Worm (Caenorhabditis elegans) whole organism, late embryonic: ENCODE results near the gene clec-5.

Source experiments
- C38D4.7 ChIP-seq: fragments of 200-800 bp; sonication (Bioruptor generic); optimal IDR thresholded peaks from 2 replicates; lab custom pipeline; 2018; ENCODE audit warnings: mild to moderate bottlenecking, missing genetic modification characterization, moderate library complexity, missing compliant biosample characterization
- F13H6.1 ChIP-seq: sonication (generic microtip); optimal IDR thresholded peaks from 2 replicates; lab custom pipeline; 2016; ENCODE audit warnings: missing genetic modification characterization, missing compliant biosample characterization
- K02D7.2 ChIP-seq: sonication (generic microtip); optimal IDR thresholded peaks from 2 replicates; lab custom pipeline; 2017; ENCODE audit warnings: mild to moderate bottlenecking, missing genetic modification characterization, missing compliant biosample characterization
- T23F11.4 ChIP-seq: fragments of 200-800 bp; sonication (Bioruptor generic); optimal IDR thresholded peaks from 2 replicates; lab custom pipeline; 2018; ENCODE audit warnings: mild to moderate bottlenecking, missing genetic modification characterization, missing compliant biosample characterization
- Y22D7AL.16 ChIP-seq: sonication (generic microtip); optimal IDR thresholded peaks from 2 replicates; lab custom pipeline; 2016; ENCODE audit warnings: missing genetic modification characterization, missing compliant biosample characterization
- ahr-1 ChIP-seq: sonication (generic microtip); optimal IDR thresholded peaks from 2 replicates; lab custom pipeline; 2016; ENCODE audit warnings: missing genetic modification characterization, missing compliant biosample characterization
- ama-1 ChIP-seq: fragments of 150-350 bp; optimal IDR thresholded peaks from 2 replicates; lab custom pipeline; 2014
- ceh-14 ChIP-seq: sonication (generic microtip); optimal IDR thresholded peaks from 2 replicates; lab custom pipeline; 2016; ENCODE audit warnings: missing genotype, missing genetic modification characterization, missing compliant biosample characterization
- ceh-19 ChIP-seq: fragments of 200-800 bp; sonication (Bioruptor generic); optimal IDR thresholded peaks from 2 replicates; lab custom pipeline; 2018; ENCODE audit warnings: mild to moderate bottlenecking, missing genetic modification characterization, missing compliant biosample characterization
- ceh-2 ChIP-seq: sonication (generic microtip); optimal IDR thresholded peaks from 2 replicates; lab custom pipeline; 2016; ENCODE audit warnings: missing genotype, missing genetic modification characterization, missing compliant biosample characterization
- ceh-22 ChIP-seq: sonication (generic microtip); optimal IDR thresholded peaks from 2 replicates; lab custom pipeline; 2017; ENCODE audit warnings: missing biosample characterization, missing genetic modification characterization
- ceh-24 ChIP-seq: sonication (generic microtip); optimal IDR thresholded peaks from 2 replicates; lab custom pipeline; 2016; ENCODE audit warnings: mild to moderate bottlenecking, missing genetic modification characterization, missing compliant biosample characterization
- ceh-31 ChIP-seq: sonication (generic microtip); optimal IDR thresholded peaks from 2 replicates; lab custom pipeline; 2016; ENCODE audit warnings: missing genetic modification characterization, missing compliant biosample characterization
- ceh-6 ChIP-seq: fragments of 200-800 bp; sonication (Bioruptor generic); optimal IDR thresholded peaks from 2 replicates; lab custom pipeline; 2018; ENCODE audit warnings: mild to moderate bottlenecking, missing genetic modification characterization, missing compliant biosample characterization
- elt-2 ChIP-seq: sonication (generic microtip); optimal IDR thresholded peaks from 2 replicates; lab custom pipeline; 2016; ENCODE audit warnings: missing genetic modification reagents, missing genetic modification characterization, missing compliant biosample characterization
- ets-4 ChIP-seq: sonication (generic microtip); optimal IDR thresholded peaks from 2 replicates; lab custom pipeline; 2016; ENCODE audit warnings: missing genetic modification characterization, missing compliant biosample characterization
- eyg-1 ChIP-seq: sonication (generic microtip); optimal IDR thresholded peaks from 2 replicates; lab custom pipeline; 2016; ENCODE audit warnings: missing genotype, missing genetic modification characterization, missing compliant biosample characterization
- fax-1 ChIP-seq: sonication (generic microtip); optimal IDR thresholded peaks from 2 replicates; lab custom pipeline; 2016; ENCODE audit warnings: missing genotype, missing genetic modification characterization, missing compliant biosample characterization
- fkh-10 ChIP-seq: fragments of 150-350 bp; optimal IDR thresholded peaks from 2 replicates; lab custom pipeline; 2014; ENCODE audit warnings: missing biosample characterization, missing genetic modification reagents, missing genetic modification characterization
- fkh-6 ChIP-seq: sonication (generic microtip); optimal IDR thresholded peaks from 2 replicates; lab custom pipeline; 2016; ENCODE audit warnings: missing genetic modification characterization, missing compliant biosample characterization
- gmeb-2 ChIP-seq: sonication (generic microtip); optimal IDR thresholded peaks from 2 replicates; lab custom pipeline; 2016; ENCODE audit warnings: missing genetic modification characterization, inconsistent platforms, missing compliant biosample characterization
- hlh-13 ChIP-seq: fragments of 200-800 bp; sonication (Bioruptor generic); optimal IDR thresholded peaks from 2 replicates; lab custom pipeline; 2018; ENCODE audit warnings: mild to moderate bottlenecking, missing genetic modification characterization, missing compliant biosample characterization
- hlh-15 ChIP-seq: sonication (generic microtip); optimal IDR thresholded peaks from 2 replicates; lab custom pipeline; 2016; ENCODE audit warnings: missing genetic modification characterization, missing compliant biosample characterization
- hlh-8 ChIP-seq: sonication (generic microtip); optimal IDR thresholded peaks from 2 replicates; lab custom pipeline; 2016; ENCODE audit warnings: missing genotype, missing genetic modification characterization, missing compliant biosample characterization
- lim-6 ChIP-seq: sonication (generic microtip); optimal IDR thresholded peaks from 2 replicates; lab custom pipeline; 2016; ENCODE audit warnings: missing genetic modification characterization, missing compliant biosample characterization
- madf-2 ChIP-seq: sonication (generic microtip); optimal IDR thresholded peaks from 2 replicates; lab custom pipeline; 2017; ENCODE audit warnings: missing genetic modification characterization, missing compliant biosample characterization
- mec-3 ChIP-seq: sonication (generic microtip); optimal IDR thresholded peaks from 2 replicates; lab custom pipeline; 2016; ENCODE audit warnings: borderline replicate concordance, missing genetic modification characterization, missing compliant biosample characterization
- nfya-1 ChIP-seq: sonication (generic microtip); optimal IDR thresholded peaks from 2 replicates; lab custom pipeline; 2017; ENCODE audit warnings: missing genetic modification characterization, mild to moderate bottlenecking, missing compliant biosample characterization, antibody characterized with exemption, moderate library complexity
- nhr-11 ChIP-seq: fragments of 150-350 bp; optimal IDR thresholded peaks from 2 replicates; lab custom pipeline; 2014; ENCODE audit warnings: missing biosample characterization, missing genetic modification characterization
- nhr-232 ChIP-seq: sonication (generic microtip); optimal IDR thresholded peaks from 2 replicates; lab custom pipeline; 2016; ENCODE audit warnings: missing genetic modification characterization, missing compliant biosample characterization
- pha-2 ChIP-seq: sonication (generic microtip); optimal IDR thresholded peaks from 2 replicates; lab custom pipeline; 2017; ENCODE audit warnings: mild to moderate bottlenecking, missing genetic modification characterization, missing compliant biosample characterization
- pha-4 ChIP-seq: fragments of 150-350 bp; optimal IDR thresholded peaks from 2 replicates; lab custom pipeline; 2018; ENCODE audit warnings: missing biosample characterization, missing genetic modification reagents, missing genetic modification characterization
- pqm-1 ChIP-seq: sonication (generic microtip); optimal IDR thresholded peaks from 2 replicates; lab custom pipeline; 2016; ENCODE audit warnings: missing genetic modification characterization, missing compliant biosample characterization
- ref-2 ChIP-seq: sonication (generic microtip); optimal IDR thresholded peaks from 2 replicates; lab custom pipeline; 2016; ENCODE audit warnings: missing genetic modification characterization, missing compliant biosample characterization
- rnt-1 ChIP-seq: sonication (generic microtip); optimal IDR thresholded peaks from 2 replicates; lab custom pipeline; 2016; ENCODE audit warnings: missing genetic modification characterization, missing compliant biosample characterization
- sdc-2 ChIP-seq: sonication (generic microtip); optimal IDR thresholded peaks from 2 replicates; lab custom pipeline; 2016; ENCODE audit warnings: missing genotype, missing genetic modification characterization, missing compliant biosample characterization
- sox-2 ChIP-seq: fragments of 200-800 bp; sonication (Bioruptor generic); IDR thresholded peaks from 2 replicates; pipeline ENCODE4 v1.3.6; 2022; ENCODE audit warnings: missing genetic modification reagents, missing genetic modification characterization, missing compliant biosample characterization
- syd-9 ChIP-seq: sonication (generic microtip); optimal IDR thresholded peaks from 2 replicates; lab custom pipeline; 2016; ENCODE audit warnings: mild to moderate bottlenecking, missing genetic modification characterization, moderate library complexity, missing compliant biosample characterization
- tbx-2 ChIP-seq: sonication (generic microtip); optimal IDR thresholded peaks from 2 replicates; lab custom pipeline; 2016; ENCODE audit warnings: missing genetic modification characterization, missing compliant biosample characterization
- tbx-7 ChIP-seq: sonication (generic microtip); optimal IDR thresholded peaks from 2 replicates; lab custom pipeline; 2016; ENCODE audit warnings: missing genotype, missing genetic modification characterization, missing compliant biosample characterization
- ttx-3 ChIP-seq: sonication (generic microtip); optimal IDR thresholded peaks from 2 replicates; lab custom pipeline; 2016; ENCODE audit warnings: missing genetic modification reagents, missing genetic modification characterization, missing compliant biosample characterization
- unc-3 ChIP-seq, 2 experiments: fragments of 200-800 bp in 1 of 2; sonication (Bioruptor generic) in 1 of 2; sonication (generic microtip) in 1 of 2; conservative IDR thresholded peaks in 1 of 2; optimal IDR thresholded peaks in 1 of 2; 2 replicates each; pipeline versions ENCODE4 v1.3.6 to Lab custom; 2016 to 2022; ENCODE audit warnings: missing compliant biosample characterization in 2 of 2, missing genetic modification characterization in 2 of 2, missing genetic modification reagents in 1 of 2
- unc-42 ChIP-seq: sonication (generic microtip); optimal IDR thresholded peaks from 2 replicates; lab custom pipeline; 2016; ENCODE audit warnings: missing genotype, missing genetic modification characterization, missing compliant biosample characterization
- unc-86 ChIP-seq: sonication (generic microtip); optimal IDR thresholded peaks from 2 replicates; lab custom pipeline; 2016; ENCODE audit warnings: missing genetic modification characterization, missing compliant biosample characterization
- zip-5 ChIP-seq: sonication (generic microtip); optimal IDR thresholded peaks from 2 replicates; lab custom pipeline; 2016; ENCODE audit warnings: missing genetic modification characterization, missing compliant biosample characterization

Gene clec-5

DNA sequence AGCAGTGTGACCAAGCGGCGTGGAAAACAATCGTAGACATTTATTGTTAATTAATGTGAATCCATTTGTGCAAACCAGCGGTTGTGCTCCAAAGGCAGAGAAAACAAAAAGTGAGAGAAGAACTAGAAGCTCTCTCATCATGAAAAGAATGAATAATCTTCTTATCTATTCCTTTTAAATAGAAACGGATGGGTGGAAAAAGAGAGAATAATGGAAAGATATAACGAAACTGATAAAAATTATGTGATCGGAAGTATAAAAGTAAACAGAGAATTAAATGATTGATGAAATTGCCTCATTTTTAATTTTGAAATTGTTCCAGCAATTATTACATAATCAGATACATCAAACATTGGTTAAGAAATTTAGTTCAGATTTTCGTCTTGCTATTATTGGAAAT, at the start of gene clec-5:
TSS of gene clec-5 (minus strand) at position 178 of the 400 bp plus-strand sequence.
- TF ChIP-seq pqm-1 (tag; lab: Kevin White, UChicago): no peak
- TF ChIP-seq tbx-2 (tag; lab: Kevin White, UChicago): no peak
- TF ChIP-seq lim-6: no peak
- no peak for TF ChIP-seq rnt-1 (tag; lab: Kevin White, UChicago)
- no peak for TF ChIP-seq tbx-7 (tag; lab: Kevin White, UChicago)
- TF ChIP-seq ref-2 (tag; lab: Kevin White, UChicago): no peak
- TF ChIP-seq ceh-24: no peak
- TF ChIP-seq Y22D7AL.16 (tag; lab: Kevin White, UChicago): no peak
- no peak for TF ChIP-seq fax-1
- no peak for TF ChIP-seq ceh-6 (GFP tag; lab: Kevin White, UChicago)
- no peak for TF ChIP-seq unc-3 (GFP tag; conservative IDR thresholded peaks at IDR 0.05; lab: Robert Waterston, UW)
- TF ChIP-seq unc-3 (tag; optimal IDR thresholded peaks at IDR 0.05; lab: Kevin White, UChicago): no peak
- no peak for TF ChIP-seq nhr-232 (tag; lab: Kevin White, UChicago)
- TF ChIP-seq ceh-19 (GFP tag; lab: Kevin White, UChicago): no peak
- TF ChIP-seq nhr-11 (tag; lab: Kevin White, UChicago): no peak
- TF ChIP-seq gmeb-2 (tag; lab: Kevin White, UChicago): no peak
- no peak for TF ChIP-seq hlh-13 (GFP tag; lab: Kevin White, UChicago)
- TF ChIP-seq eyg-1 (tag; lab: Kevin White, UChicago): no peak

DNA sequence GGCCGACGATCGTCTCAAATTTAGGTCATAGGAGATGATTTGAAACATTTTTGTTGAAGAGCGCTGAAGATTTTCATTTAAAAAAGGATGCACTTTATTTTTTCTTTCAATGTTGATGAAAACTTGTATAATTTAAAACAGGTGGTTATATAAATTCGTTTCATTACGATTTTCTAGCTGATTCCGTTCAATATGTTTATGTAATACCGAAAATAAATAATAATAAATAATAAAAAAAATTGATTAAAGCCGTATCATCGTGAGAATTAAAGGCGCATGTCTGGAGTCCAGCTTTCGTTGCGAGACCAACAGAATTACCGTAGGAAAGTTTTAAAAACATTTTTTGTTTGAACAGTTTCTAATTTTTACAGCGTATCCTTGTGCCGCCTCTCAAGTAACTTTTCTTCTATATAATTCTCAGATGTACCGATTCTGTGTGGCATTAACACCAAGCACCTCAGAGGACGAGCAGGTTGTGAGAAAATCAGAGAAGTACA, 48.8 kb upstream of the clec-5 start, which contains the start of the genes C26E6.12 and eri-9:
TSS of gene C26E6.12 (minus strand) at position 51 of the 497 bp plus-strand sequence.
TSS of gene eri-9 (plus strand) at position 248 of the 497 bp plus-strand sequence.
- TF ChIP-seq unc-42 (tag; lab: Kevin White, UChicago) (no peak), ttx-3 (no peak), pha-2 (no peak), syd-9 (tag; lab: Kevin White, UChicago) (no peak), nfya-1 (tag; lab: Kevin White, UChicago) (no peak), pha-4 (no peak), tbx-2 (tag; lab: Kevin White, UChicago) (no peak), sox-2 (GFP tag; lab: Robert Waterston, UW) (no peak), ceh-22 (tag; lab: Kevin White, UChicago) (no peak), ets-4 (tag; lab: Kevin White, UChicago) (no peak), ceh-24 (no peak), C38D4.7 (GFP tag; lab: Kevin White, UChicago) (no peak), ahr-1 (tag; lab: Kevin White, UChicago) (no peak), madf-2 (tag; lab: Kevin White, UChicago) (no peak), fkh-10 (GFP tag; lab: Kevin White, UChicago) (no peak), zip-5 (tag; lab: Kevin White, UChicago) (no peak), Y22D7AL.16 (tag; lab: Kevin White, UChicago) (no peak), hlh-15 (tag; lab: Kevin White, UChicago) (no peak), rnt-1 (tag; lab: Kevin White, UChicago) (no peak)

DNA sequence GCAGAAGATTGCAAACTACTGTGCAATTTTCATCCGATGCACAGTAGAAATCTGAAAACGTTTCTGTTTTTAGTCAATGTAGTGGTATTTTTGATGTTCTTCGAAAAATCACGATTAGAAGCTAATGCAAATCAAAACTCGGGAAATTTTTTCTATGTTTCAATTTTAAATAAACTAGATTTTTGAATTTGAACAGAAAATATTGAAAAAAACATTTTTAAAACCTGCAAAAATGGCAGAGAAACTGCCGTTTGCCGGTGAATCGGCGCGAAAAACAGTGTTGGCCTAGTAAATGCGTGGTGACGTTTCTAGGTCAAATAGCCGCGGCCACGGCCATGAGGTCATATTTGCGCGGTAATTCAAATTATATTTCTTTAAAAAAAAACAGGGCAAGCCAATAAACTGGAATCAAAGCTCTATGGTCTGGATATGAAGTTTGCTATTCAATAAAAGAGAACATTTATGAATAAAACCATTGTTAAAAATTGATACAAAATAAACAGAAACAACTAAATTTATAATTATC, 46.8 kb upstream of the clec-5 start, which contains the start of gene set-2:
TSS of gene set-2 (minus strand) at position 51 of the 526 bp plus-strand sequence.
- TF ChIP-seq nhr-11 (tag; lab: Kevin White, UChicago): no peak
- TF ChIP-seq ceh-14: peak; percentile 34
- TF ChIP-seq fkh-6 (tag; lab: Kevin White, UChicago): peak; percentile 18
- TF ChIP-seq K02D7.2 (tag; lab: Kevin White, UChicago): no peak
- TF ChIP-seq pha-4: no peak
- TF ChIP-seq sdc-2 (tag; lab: Kevin White, UChicago): peak; percentile 51
- no peak for TF ChIP-seq C38D4.7 (GFP tag; lab: Kevin White, UChicago)
- no peak for TF ChIP-seq ceh-19 (GFP tag; lab: Kevin White, UChicago)
- peak; percentile 93 for TF ChIP-seq ceh-31 (tag; lab: Kevin White, UChicago)
- TF ChIP-seq unc-42 (tag; lab: Kevin White, UChicago): peak; percentile 24
- TF ChIP-seq mec-3 (tag; lab: Kevin White, UChicago): peak; percentile 74
- no peak for TF ChIP-seq T23F11.4 (GFP tag; lab: Kevin White, UChicago)
- peak; percentile 55 for TF ChIP-seq rnt-1 (tag; lab: Kevin White, UChicago)
- no peak for TF ChIP-seq pqm-1 (tag; lab: Kevin White, UChicago)
- no peak for TF ChIP-seq ama-1 (lab: Kevin White, UChicago)
- TF ChIP-seq eyg-1 (tag; lab: Kevin White, UChicago): peak; percentile 44
- TF ChIP-seq tbx-7 (tag; lab: Kevin White, UChicago): peak; percentile 87
- peak; percentile 71 for TF ChIP-seq ref-2 (tag; lab: Kevin White, UChicago)
- peak; percentile 93 for TF ChIP-seq tbx-2 (tag; lab: Kevin White, UChicago)
- peak; percentile 65 for TF ChIP-seq lim-6
- peak; percentile 33 for TF ChIP-seq F13H6.1 (tag; lab: Kevin White, UChicago)
- peak; percentile 91 for TF ChIP-seq ets-4 (tag; lab: Kevin White, UChicago)
- TF ChIP-seq ahr-1 (tag; lab: Kevin White, UChicago): peak; percentile 34
- no peak for TF ChIP-seq unc-86 (tag; lab: Kevin White, UChicago)
- TF ChIP-seq elt-2 (tag; lab: Kevin White, UChicago): peak; percentile 67
- peak; percentile 35 for TF ChIP-seq ttx-3
- TF ChIP-seq zip-5 (tag; lab: Kevin White, UChicago): peak; percentile 67
- TF ChIP-seq pha-2: peak; percentile 9
- peak; percentile 92 for TF ChIP-seq ceh-2 (tag; lab: Kevin White, UChicago)
- peak; percentile 60 for TF ChIP-seq hlh-8 (tag; lab: Kevin White, UChicago)
- peak; percentile 62 for TF ChIP-seq fax-1
